Worm (Caenorhabditis elegans) whole organism, midembryonic: ENCODE results near the gene C54C6.4.

Experiments used
- T22C8.4 ChIP-seq: fragments of 200-800 bp; sonication (Bioruptor generic); IDR thresholded peaks from 2 replicates; pipeline ENCODE4 v1.3.6; 2022; ENCODE audit warnings: missing genetic modification characterization, missing compliant biosample characterization
- cog-1 ChIP-seq: sonication (generic microtip); optimal IDR thresholded peaks from 2 replicates; lab custom pipeline; 2016; ENCODE audit warnings: missing genetic modification characterization, missing compliant biosample characterization
- klf-2 ChIP-seq: fragments of 200-800 bp; sonication (Bioruptor generic); conservative IDR thresholded peaks from 2 replicates; pipeline ENCODE4 v1.3.6; 2022; ENCODE audit warnings: missing genetic modification reagents, missing genetic modification characterization, missing compliant biosample characterization
- ref-1 ChIP-seq: fragments of 200-800 bp; sonication (Bioruptor generic); conservative IDR thresholded peaks from 2 replicates; pipeline ENCODE4 v1.3.6; 2022; ENCODE audit warnings: missing genetic modification reagents, missing genetic modification characterization, missing compliant biosample characterization
- tab-1 ChIP-seq: fragments of 200-800 bp; sonication (Bioruptor generic); IDR thresholded peaks from 2 replicates; pipeline ENCODE4 v1.3.6; 2022; ENCODE audit warnings: missing genetic modification characterization, missing compliant biosample characterization
- ztf-23 ChIP-seq: fragments of 200-800 bp; sonication (Bioruptor generic); IDR thresholded peaks from 2 replicates; pipeline ENCODE4 v1.3.6; 2022; ENCODE audit warnings: missing genetic modification reagents, missing genetic modification characterization, missing compliant biosample characterization
- ztf-29 ChIP-seq: fragments of 200-800 bp; sonication (Bioruptor generic); IDR thresholded peaks from 2 replicates; pipeline ENCODE4 v1.3.6; 2022; ENCODE audit warnings: missing genetic modification reagents, missing genetic modification characterization, missing compliant biosample characterization

- TF ChIP-seq tab-1 (GFP tag; lab: Robert Waterston, UW) (no peak), T22C8.4 (no peak), ref-1 (GFP tag; lab: Robert Waterston, UW) (no peak), ztf-23 (no peak), ztf-29 (GFP tag; lab: Robert Waterston, UW) (no peak), klf-2 (no peak), cog-1 (tag; lab: Kevin White, UChicago) (no peak)
Observed at ce11 chrIII:3520417-3520816, 33.0 kb upstream of the C54C6.4 start.
